Worm (Caenorhabditis elegans): ENCODE measurements around the gene str-56.

The str-56 gene

ce11 chrV:15867373-15867772 lies 5.0 kb upstream of the str-56 start, which contains the start of gene fbxa-197:
Gene fbxa-197 (plus strand): TSS chrV:15867673.
- TF ChIP-seq snu-23 (GFP tag; optimal IDR thresholded peaks at IDR 0.05) (no peak), ztf-11 (tag; optimal IDR thresholded peaks at IDR 0.05) (no peak), grh-1 (GFP tag; IDR thresholded peaks at IDR 0.05) (no peak), sptf-1 (tag; optimal IDR thresholded peaks at IDR 0.05) (no peak), jun-1 (tag; optimal IDR thresholded peaks at IDR 0.05) (no peak)

ce11 chrV:15870356-15870755 lies 2.0 kb upstream of the str-56 start, which contains the start of gene str-57:
Gene str-57 (plus strand): TSS chrV:15870656.
- TF ChIP-seq fkh-8 (tag; optimal IDR thresholded peaks at IDR 0.05): peak; percentile 28
- TF ChIP-seq rnt-1 (tag; optimal IDR thresholded peaks at IDR 0.05): no peak

ce11 chrV:15873762-15874161 lies 1.4 kb downstream of the str-56 start:
- TF ChIP-seq nhr-71 (tag; optimal IDR thresholded peaks at IDR 0.05) (peak; percentile 76), egl-13 (tag; optimal IDR thresholded peaks at IDR 0.05) (peak; percentile 52), aha-1 (tag; optimal IDR thresholded peaks at IDR 0.05) (no peak), sox-4 (tag; optimal IDR thresholded peaks at IDR 0.05) (peak; percentile 24), nhr-84 (tag; optimal IDR thresholded peaks at IDR 0.05) (no peak), lin-13 (GFP tag; optimal IDR thresholded peaks at IDR 0.05) (no peak), efl-1 (optimal IDR thresholded peaks at IDR 0.05) (peak; percentile 52 to 66), efl-1 (GFP tag; optimal IDR thresholded peaks at IDR 0.05 in 1 of 2) (peak; percentile 51 to 96), C16A3.4 (tag; optimal IDR thresholded peaks at IDR 0.05) (peak; percentile 78), ztf-11 (tag; optimal IDR thresholded peaks at IDR 0.05) (peak in 1 of 2 experiments; percentile 34), nhr-19 (GFP tag; conservative IDR thresholded peaks at IDR 0.05) (peak; percentile 66), pag-3 (tag; optimal IDR thresholded peaks at IDR 0.05; ENCODE audit: borderline replicate concordance, insufficient read depth) (no peak), nhr-28 (tag; optimal IDR thresholded peaks at IDR 0.05) (no peak), dpl-1 (GFP tag; optimal IDR thresholded peaks at IDR 0.05) (peak; percentile 38 to 64 (median 51)), unc-86 (tag; optimal IDR thresholded peaks at IDR 0.05) (peak; percentile 52), jun-1 (tag; optimal IDR thresholded peaks at IDR 0.05) (no peak), C04F5.9 (tag; optimal IDR thresholded peaks at IDR 0.05) (no peak), pqm-1 (tag; optimal IDR thresholded peaks at IDR 0.05) (no peak), skn-1 (tag; optimal IDR thresholded peaks at IDR 0.05) (peak; percentile 84), ceh-63 (GFP tag; optimal IDR thresholded peaks at IDR 0.05) (peak; percentile 7), nhr-76 (tag; optimal IDR thresholded peaks at IDR 0.05) (no peak), zag-1 (tag; optimal IDR thresholded peaks at IDR 0.05) (no peak), ama-1 (optimal IDR thresholded peaks at IDR 0.05) (no peak), hpl-2 (GFP tag; optimal IDR thresholded peaks at IDR 0.05) (peak; percentile 13), nhr-12 (tag; optimal IDR thresholded peaks at IDR 0.05) (peak; percentile 12), lsy-2 (tag; optimal IDR thresholded peaks at IDR 0.05) (peak; percentile 48 to 63), ets-5 (GFP tag; IDR thresholded peaks at IDR 0.05) (no peak), ceh-90 (tag; optimal IDR thresholded peaks at IDR 0.05) (no peak), xbp-1 (tag; optimal IDR thresholded peaks at IDR 0.05) (peak; percentile 64), lin-14 (GFP tag; optimal IDR thresholded peaks at IDR 0.05) (no peak), isw-1 (GFP tag; IDR thresholded peaks at IDR 0.05) (peak; percentile 38), nhr-20 (tag; optimal IDR thresholded peaks at IDR 0.05) (peak; percentile 75), tbx-2 (tag; optimal IDR thresholded peaks at IDR 0.05) (peak; percentile 56), tlp-1 (tag; optimal IDR thresholded peaks at IDR 0.05) (no peak), unc-130 (tag; optimal IDR thresholded peaks at IDR 0.05) (peak; percentile 35), ceh-8 (GFP tag; optimal IDR thresholded peaks at IDR 0.05) (peak; percentile 57), nhr-90 (tag; optimal IDR thresholded peaks at IDR 0.05; ENCODE audit: poor library complexity) (peak; percentile 76), unc-62 (GFP tag; optimal IDR thresholded peaks at IDR 0.05) (no peak), fkh-8 (tag; optimal IDR thresholded peaks at IDR 0.05) (peak; percentile 86), lin-15B (tag; optimal IDR thresholded peaks at IDR 0.05) (no peak), grh-1 (GFP tag; IDR thresholded peaks at IDR 0.05) (peak; percentile 25; the same call in 1 of the 2 replicates), snpc-4 (tag; optimal IDR thresholded peaks at IDR 0.05) (peak; percentile 66), sptf-1 (tag; optimal IDR thresholded peaks at IDR 0.05) (no peak), Y116A8C.19 (tag; optimal IDR thresholded peaks at IDR 0.05; ENCODE audit: borderline replicate concordance) (no peak), elt-2 (tag; optimal IDR thresholded peaks at IDR 0.05) (peak; percentile 59), nhr-11 (tag; optimal IDR thresholded peaks at IDR 0.05) (no peak), zip-4 (GFP tag; optimal IDR thresholded peaks at IDR 0.05) (peak; percentile 18)

Data from whole organism, L1 larva.